Fruit fly (Drosophila melanogaster) whole organism, embryonic: Measurements from ENCODE around the gene CG12990.
A peak's percentile ranks its signal among the peaks of the same experiment; 100 is the strongest.

Experiments used
- Antp ChIP-seq: fragments of 200-800 bp; sonication (Bioruptor generic); optimal IDR thresholded peaks from 3 replicates; lab custom pipeline; 2016; ENCODE audit warnings: missing biosample characterization, missing genetic modification characterization
- Atf-2 ChIP-seq: fragments of 200-800 bp; sonication (Bioruptor generic); optimal IDR thresholded peaks from 2 replicates; lab custom pipeline; 2016; ENCODE audit warnings: missing biosample characterization, missing genetic modification characterization
- Atf6 ChIP-seq: fragments of 200-800 bp; sonication (Bioruptor generic); IDR thresholded peaks from 2 replicates; pipeline ENCODE4 v1.3.6; 2022; ENCODE audit warnings: missing biosample characterization, missing genetic modification characterization
- Awh ChIP-seq: fragments of 200-800 bp; sonication (Bioruptor generic); IDR thresholded peaks from 2 replicates; pipeline ENCODE4, ENCODE4 v1.3.6; 2022; ENCODE audit warnings: missing biosample characterization, missing genetic modification characterization
- CG10366 ChIP-seq: fragments of 200-800 bp; sonication (Bioruptor generic); IDR thresholded peaks from 2 replicates; pipeline ENCODE4 v1.3.6; 2022; ENCODE audit warnings: missing biosample characterization, missing genetic modification characterization
- CG11456 ChIP-seq: fragments of 200-800 bp; sonication (Bioruptor generic); IDR thresholded peaks from 3 replicates; pipeline ENCODE4 v1.3.6; 2022; ENCODE audit warnings: missing biosample characterization, missing genetic modification characterization
- CG11695 ChIP-seq: fragments of 200-800 bp; sonication (Bioruptor generic); IDR thresholded peaks from 3 replicates; pipeline ENCODE4 v1.3.6; 2022; ENCODE audit warnings: missing biosample characterization, missing genetic modification characterization
- CG12236 ChIP-seq: fragments of 200-800 bp; sonication (Bioruptor generic); optimal IDR thresholded peaks from 2 replicates; lab custom pipeline; 2016; ENCODE audit warnings: missing biosample characterization, missing genetic modification characterization
- CG13894 ChIP-seq: fragments of 200-800 bp; sonication (Bioruptor generic); optimal IDR thresholded peaks from 3 replicates; lab custom pipeline; 2018; ENCODE audit warnings: missing biosample characterization, mild to moderate bottlenecking, missing genetic modification characterization, moderate library complexity
- CG15269 ChIP-seq: fragments of 200-800 bp; sonication (Bioruptor generic); optimal IDR thresholded peaks from 2 replicates; lab custom pipeline; 2018; ENCODE audit warnings: missing biosample characterization, mild to moderate bottlenecking, missing genetic modification characterization, moderate library complexity
- CG17328 ChIP-seq: fragments of 200-800 bp; sonication (Bioruptor generic); IDR thresholded peaks from 2 replicates; pipeline ENCODE4 v1.3.6; 2022; ENCODE audit warnings: missing biosample characterization, missing genetic modification characterization
- CG17359 ChIP-seq: fragments of 200-800 bp; sonication (Bioruptor generic); optimal IDR thresholded peaks from 3 replicates; lab custom pipeline; 2018; ENCODE audit warnings: missing biosample characterization, mild to moderate bottlenecking, missing genetic modification characterization, moderate library complexity
- CG18476 ChIP-seq: fragments of 200-800 bp; sonication (Bioruptor generic); optimal IDR thresholded peaks from 2 replicates; lab custom pipeline; 2016; ENCODE audit warnings: missing biosample characterization, mild to moderate bottlenecking, missing genetic modification characterization
- CG3065 ChIP-seq: fragments of 200-800 bp; sonication (Bioruptor generic); optimal IDR thresholded peaks from 2 replicates; lab custom pipeline; 2016; ENCODE audit warnings: missing biosample characterization, missing genetic modification characterization
- CG31365 ChIP-seq: fragments of 200-800 bp; sonication (Bioruptor generic); optimal IDR thresholded peaks from 2 replicates; lab custom pipeline; 2018; ENCODE audit warnings: missing biosample characterization, mild to moderate bottlenecking, missing genetic modification characterization
- CG33557 ChIP-seq: fragments of 200-800 bp; sonication (Bioruptor generic); optimal IDR thresholded peaks from 2 replicates; lab custom pipeline; 2019; ENCODE audit warnings: missing biosample characterization, mild to moderate bottlenecking, missing genetic modification characterization, moderate library complexity
- CG42726 ChIP-seq: fragments of 200-800 bp; sonication (Bioruptor generic); IDR thresholded peaks from 2 replicates; pipeline ENCODE4 v1.3.6; 2022; ENCODE audit warnings: missing biosample characterization, missing genetic modification characterization; ENCODE audit not compliant: partially characterized antibody
- CG6254 ChIP-seq: fragments of 200-800 bp; sonication (Bioruptor generic); optimal IDR thresholded peaks from 3 replicates; lab custom pipeline; 2017; ENCODE audit warnings: mild to moderate bottlenecking, missing biosample characterization, missing genetic modification reagents, missing genetic modification characterization
- CG7987 ChIP-seq: fragments of 200-800 bp; sonication (Bioruptor generic); optimal IDR thresholded peaks from 2 replicates; lab custom pipeline; 2018; ENCODE audit warnings: missing biosample characterization, mild to moderate bottlenecking, missing genetic modification characterization, moderate library complexity
- CG9727 ChIP-seq: fragments of 200-800 bp; sonication (Bioruptor generic); optimal IDR thresholded peaks from 3 replicates; lab custom pipeline; 2017; ENCODE audit warnings: missing biosample characterization, mild to moderate bottlenecking, missing genetic modification characterization
- CHES-1-like ChIP-seq: fragments of 200-800 bp; sonication (Bioruptor generic); optimal IDR thresholded peaks from 2 replicates; lab custom pipeline; 2016; ENCODE audit warnings: missing biosample characterization, missing genetic modification characterization
- Chrac-16 ChIP-seq: fragments of 200-800 bp; sonication (Bioruptor generic); optimal IDR thresholded peaks from 3 replicates; lab custom pipeline; 2016; ENCODE audit warnings: missing biosample characterization, missing genetic modification characterization
- Dref ChIP-seq: fragments of 200-800 bp; sonication (Bioruptor generic); IDR thresholded peaks from 2 replicates; pipeline ENCODE4 v1.3.6; 2022; ENCODE audit warnings: missing biosample characterization, missing genetic modification characterization
- Eip74EF ChIP-seq, 2 experiments: fragments of 200-800 bp in 1 of 2; fragments of >200 bp in 1 of 2; sonication (Bioruptor generic) in 1 of 2; optimal IDR thresholded peaks; 2 replicates each; lab custom pipeline; 2017 to 2019; ENCODE audit warnings: missing biosample characterization in 2 of 2, missing genetic modification characterization in 2 of 2, mild to moderate bottlenecking in 1 of 2, moderate library complexity in 1 of 2
- Ets97D ChIP-seq: fragments of 200-800 bp; sonication (Bioruptor generic); optimal IDR thresholded peaks from 3 replicates; lab custom pipeline; 2016; ENCODE audit warnings: missing biosample characterization, missing genetic modification characterization
- Gsc ChIP-seq: fragments of 200-800 bp; sonication (Bioruptor generic); IDR thresholded peaks from 2 replicates; pipeline ENCODE4 v1.3.6; 2022; ENCODE audit warnings: missing biosample characterization, missing genetic modification characterization
- H2.0 ChIP-seq: fragments of 200-800 bp; sonication (Bioruptor generic); IDR thresholded peaks from 2 replicates; pipeline ENCODE4 v1.3.6; 2022; ENCODE audit warnings: missing biosample characterization, missing genetic modification characterization
- Hmr ChIP-seq: fragments of 200-800 bp; sonication (Bioruptor generic); optimal IDR thresholded peaks from 3 replicates; lab custom pipeline; 2017; ENCODE audit warnings: mild to moderate bottlenecking, missing biosample characterization, missing genetic modification reagents, missing genetic modification characterization
- Hmx ChIP-seq: fragments of 200-800 bp; sonication (Bioruptor generic); optimal IDR thresholded peaks from 2 replicates; lab custom pipeline; 2016; ENCODE audit warnings: missing biosample characterization, missing genetic modification characterization
- MTF-1 ChIP-seq: fragments of 200-800 bp; sonication (Bioruptor generic); optimal IDR thresholded peaks from 2 replicates; lab custom pipeline; 2018; ENCODE audit warnings: missing biosample characterization, mild to moderate bottlenecking, missing genetic modification characterization, borderline replicate concordance
- Mad ChIP-seq: fragments of 200-800 bp; sonication (Bioruptor generic); optimal IDR thresholded peaks from 2 replicates; lab custom pipeline; 2016; ENCODE audit warnings: missing biosample characterization, missing genetic modification characterization
- Mrtf ChIP-seq: fragments of 200-800 bp; sonication (Bioruptor generic); IDR thresholded peaks from 3 replicates; pipeline ENCODE4 v1.3.6; 2022; ENCODE audit warnings: missing biosample characterization, missing genetic modification characterization
- Nf-YB ChIP-seq: fragments of 200-800 bp; sonication (Bioruptor generic); optimal IDR thresholded peaks from 3 replicates; lab custom pipeline; 2019; ENCODE audit warnings: missing biosample characterization, mild to moderate bottlenecking, missing genetic modification characterization, moderate library complexity
- Oli ChIP-seq: fragments of 200-800 bp; sonication (Bioruptor generic); optimal IDR thresholded peaks from 2 replicates; lab custom pipeline; 2018; ENCODE audit warnings: missing biosample characterization, mild to moderate bottlenecking, missing genetic modification characterization, moderate library complexity
- PHDP ChIP-seq: fragments of 200-800 bp; sonication (Bioruptor generic); optimal IDR thresholded peaks from 3 replicates; lab custom pipeline; 2018; ENCODE audit warnings: missing biosample characterization, mild to moderate bottlenecking, missing genetic modification characterization, moderate library complexity
- Scr ChIP-seq: fragments of 200-800 bp; sonication (Bioruptor generic); IDR thresholded peaks from 2 replicates; pipeline ENCODE4 v1.3.6; 2022; ENCODE audit warnings: missing biosample characterization, missing genetic modification characterization; ENCODE audit not compliant: partially characterized antibody
- Taf1 ChIP-seq: fragments of 200-800 bp; sonication (Bioruptor generic); IDR thresholded peaks from 2 replicates; pipeline ENCODE4 v1.3.6; 2022; ENCODE audit warnings: missing biosample characterization, missing genetic modification characterization
- Tbp ChIP-seq: fragments of >200 bp; optimal IDR thresholded peaks from 2 replicates; lab custom pipeline; 2018; ENCODE audit warnings: missing biosample characterization, missing genetic modification characterization
- crp ChIP-seq, 2 experiments: fragments of 200-800 bp; sonication (Bioruptor generic); optimal IDR thresholded peaks; 2 replicates in 1 of 2; 3 replicates in 1 of 2; lab custom pipeline; 2017; ENCODE audit warnings: missing biosample characterization in 2 of 2, missing genetic modification characterization in 2 of 2, mild to moderate bottlenecking in 1 of 2, moderate library complexity in 1 of 2
- eve ChIP-seq, 2 experiments: fragments of >200 bp; optimal IDR thresholded peaks; 2 replicates each; lab custom pipeline; 2017; ENCODE audit warnings: missing biosample characterization in 2 of 2, missing genetic modification characterization in 2 of 2
- fd64A ChIP-seq: fragments of 200-800 bp; sonication (Bioruptor generic); optimal IDR thresholded peaks from 3 replicates; lab custom pipeline; 2018; ENCODE audit warnings: missing biosample characterization, mild to moderate bottlenecking, missing genetic modification characterization
- hb ChIP-seq: fragments of 200-800 bp; sonication (Bioruptor generic); IDR thresholded peaks from 3 replicates; pipeline ENCODE4 v1.3.6; 2022; ENCODE audit warnings: missing biosample characterization, missing genetic modification characterization; ENCODE audit not compliant: partially characterized antibody
- insv ChIP-seq, 2 experiments: fragments of 200-800 bp; sonication (Bioruptor generic); optimal IDR thresholded peaks; 3 replicates each; lab custom pipeline; 2016 to 2018; ENCODE audit warnings: missing biosample characterization in 2 of 2, missing genetic modification characterization in 2 of 2
- nau ChIP-seq: fragments of 200-800 bp; sonication (Bioruptor generic); optimal IDR thresholded peaks from 3 replicates; lab custom pipeline; 2017; ENCODE audit warnings: missing biosample characterization, mild to moderate bottlenecking, missing genetic modification characterization, missing genetic modification reagents
- pho ChIP-seq: fragments of 200-800 bp; sonication (Bioruptor generic); optimal IDR thresholded peaks from 2 replicates; lab custom pipeline; 2016; ENCODE audit warnings: missing biosample characterization, missing genetic modification characterization
- sqz ChIP-seq: fragments of 200-800 bp; sonication (Bioruptor generic); optimal IDR thresholded peaks from 3 replicates; lab custom pipeline; 2018; ENCODE audit warnings: missing biosample characterization, mild to moderate bottlenecking, missing genetic modification characterization
- stwl ChIP-seq: fragments of 200-800 bp; sonication (Bioruptor generic); optimal IDR thresholded peaks from 3 replicates; lab custom pipeline; 2018; ENCODE audit warnings: missing biosample characterization, mild to moderate bottlenecking, missing genetic modification characterization, moderate library complexity
- vnd ChIP-seq: fragments of 200-800 bp; sonication (Bioruptor generic); IDR thresholded peaks from 3 replicates; pipeline ENCODE4 v1.3.6; 2022; ENCODE audit warnings: missing biosample characterization, missing genetic modification characterization; ENCODE audit not compliant: partially characterized antibody

Gene CG12990

dm6 chrX:17627090-17627992, 44.3 kb downstream of the CG12990 start, which contains the start of gene stas (continued):
- TF ChIP-seq Atf6 (GFP tag; lab: Robert Waterston, UW) (no peak), CG31365 (tag; lab: Kevin White, UChicago) (no peak), CG7987 (GFP tag; lab: Kevin White, UChicago) (peak; percentile 12), CG3065 (GFP tag; lab: Kevin White, UChicago) (no peak), pho (GFP tag; lab: Kevin White, UChicago) (no peak), vnd (GFP tag; lab: Robert Waterston, UW) (no peak), CG11456 (GFP tag; lab: Robert Waterston, UW) (no peak), CHES-1-like (no peak), CG17328 (GFP tag; lab: Robert Waterston, UW) (no peak), Oli (tag; lab: Kevin White, UChicago) (no peak), Mad (GFP tag; lab: Kevin White, UChicago) (no peak), Hmr (GFP tag; lab: Kevin White, UChicago) (peak; percentile 33), eve (GFP tag; optimal IDR thresholded peaks at IDR 0.05; lab: Kevin White, UChicago) (no peak), nau (no peak), CG6254 (GFP tag; lab: Kevin White, UChicago) (no peak), Antp (GFP tag; lab: Kevin White, UChicago) (no peak), Eip74EF (GFP tag; optimal IDR thresholded peaks at IDR 0.05; lab: Kevin White, UChicago) (peak in 1 of 2 experiments; percentile 38), CG18476 (GFP tag; lab: Kevin White, UChicago) (no peak), Ets97D (GFP tag; lab: Kevin White, UChicago) (peak; percentile 46), Nf-YB (no peak), CG15269 (peak; percentile 29), H2.0 (GFP tag; lab: Robert Waterston, UW) (no peak), CG11695 (GFP tag; lab: Robert Waterston, UW) (no peak), Dref (peak; percentile 37; the same call in 1 of the 2 replicates), Tbp (GFP tag; lab: Kevin White, UChicago) (no peak), Mrtf (GFP tag; lab: Robert Waterston, UW) (no peak), CG12236 (GFP tag; lab: Kevin White, UChicago) (no peak), CG33557 (GFP tag; lab: Kevin White, UChicago) (no peak), crp (GFP tag; optimal IDR thresholded peaks at IDR 0.05; lab: Kevin White, UChicago) (no peak), CG42726 (GFP tag; lab: Robert Waterston, UW) (0 out of 2 replicates have a peak, but pooled peaks have one; percentile 12), CG13894 (peak; percentile 34), Awh (GFP tag; lab: Robert Waterston, UW) (no peak), Atf-2 (GFP tag; lab: Kevin White, UChicago) (no peak), hb (no peak), MTF-1 (GFP tag; lab: Kevin White, UChicago) (no peak), CG9727 (GFP tag; lab: Kevin White, UChicago) (no peak), insv (GFP tag; optimal IDR thresholded peaks at IDR 0.05; lab: Kevin White, UChicago) (no peak), fd64A (GFP tag; lab: Kevin White, UChicago) (no peak), Gsc (GFP tag; lab: Robert Waterston, UW) (no peak), Taf1 (GFP tag; lab: Robert Waterston, UW) (no peak), Hmx (GFP tag; lab: Kevin White, UChicago) (no peak), PHDP (tag; lab: Kevin White, UChicago) (peak; percentile 34), Scr (GFP tag; lab: Robert Waterston, UW) (no peak; the same call in 1 of the 2 replicates), CG17359 (peak; percentile 8), Chrac-16 (GFP tag; lab: Kevin White, UChicago) (no peak), sqz (GFP tag; lab: Kevin White, UChicago) (peak; percentile 81), CG10366 (no peak), stwl (tag; lab: Kevin White, UChicago) (peak; percentile 75)
